Worm (Caenorhabditis elegans): ENCODE measurements around the gene str-247.

The str-247 gene

DNA sequence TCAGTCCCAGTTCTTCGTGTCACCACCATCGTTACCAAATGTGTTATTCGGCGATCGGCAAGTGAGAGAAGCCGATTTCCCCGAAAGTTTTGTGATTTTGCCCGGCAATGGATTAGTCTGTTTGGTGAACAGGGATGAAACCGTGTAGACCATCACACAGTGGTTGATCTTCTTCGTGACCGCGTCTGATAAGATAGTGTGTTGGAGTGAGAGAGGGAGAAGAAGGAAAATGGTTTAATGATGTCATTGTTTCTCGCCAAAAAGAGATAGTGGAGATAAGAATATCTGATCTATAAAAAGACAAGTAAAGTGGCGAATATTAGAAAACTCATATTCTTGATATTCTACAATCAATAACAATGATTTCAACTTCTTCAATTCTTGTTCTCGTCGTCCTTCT is 26.0 kb downstream of the str-247 start, which contains the start of gene nlp-31 (continued):
- peak; percentile 30 for TF ChIP-seq hlh-30 (tag; optimal IDR thresholded peaks at IDR 0.05; ENCODE audit: insufficient read depth)
- no peak for TF ChIP-seq Y105C5A.15 (GFP tag; IDR thresholded peaks at IDR 0.05)
- no peak for TF ChIP-seq lin-39 (tag; optimal IDR thresholded peaks at IDR 0.05)
- TF ChIP-seq duxl-1 (tag; optimal IDR thresholded peaks at IDR 0.05; ENCODE audit: poor library complexity), result no peak
- TF ChIP-seq ceh-28 (tag; optimal IDR thresholded peaks at IDR 0.05), result no peak
- no peak for TF ChIP-seq jun-1 (tag; optimal IDR thresholded peaks at IDR 0.05)
- peak in 1 of 2 experiments; percentile 75 for TF ChIP-seq mdl-1 (tag; optimal IDR thresholded peaks at IDR 0.05)
- TF ChIP-seq tag-97 (GFP tag; IDR thresholded peaks at IDR 0.05), result no peak
- TF ChIP-seq cey-2 (tag; optimal IDR thresholded peaks at IDR 0.05; ENCODE audit: borderline replicate concordance, insufficient read depth), result no peak
- TF ChIP-seq nhr-237 (tag; optimal IDR thresholded peaks at IDR 0.05), result no peak
- no peak for TF ChIP-seq ctbp-1 (GFP tag; IDR thresholded peaks at IDR 0.05)
- no peak for TF ChIP-seq lin-13 (GFP tag; optimal IDR thresholded peaks at IDR 0.05)
- TF ChIP-seq vab-7 (GFP tag; IDR thresholded peaks at IDR 0.05), result no peak
- no peak for TF ChIP-seq nhr-77 (tag; optimal IDR thresholded peaks at IDR 0.05)
- TF ChIP-seq sdz-12 (GFP tag; optimal IDR thresholded peaks at IDR 0.05), result no peak
- 0 out of 2 replicates have a peak, but pooled peaks have one; percentile 17 for TF ChIP-seq dmd-6 (GFP tag; IDR thresholded peaks at IDR 0.05)
- no peak for TF ChIP-seq F26F4.8 (GFP tag; conservative IDR thresholded peaks at IDR 0.05)
- TF ChIP-seq nhr-28 (tag; optimal IDR thresholded peaks at IDR 0.05), result peak; percentile 74
- TF ChIP-seq Y75B8A.6 (GFP tag; IDR thresholded peaks at IDR 0.05), result no peak
- TF ChIP-seq unc-62 (GFP tag; optimal IDR thresholded peaks at IDR 0.05 in 1 of 2), result peak in 1 of 2 experiments; percentile 63
- no peak for TF ChIP-seq unc-62 (tag; optimal IDR thresholded peaks at IDR 0.05)
- TF ChIP-seq saeg-2 (GFP tag; IDR thresholded peaks at IDR 0.05), result no peak
- no peak for TF ChIP-seq nhr-41 (GFP tag; IDR thresholded peaks at IDR 0.05)
- TF ChIP-seq lim-7 (GFP tag; IDR thresholded peaks at IDR 0.05), result no peak
- TF ChIP-seq ces-1 (GFP tag; optimal IDR thresholded peaks at IDR 0.05), result no peak
- TF ChIP-seq zfp-3 (GFP tag; conservative IDR thresholded peaks at IDR 0.05), result no peak
- TF ChIP-seq ZK337.2 (GFP tag; IDR thresholded peaks at IDR 0.05), result no peak
- no peak for TF ChIP-seq ceh-62 (tag; optimal IDR thresholded peaks at IDR 0.05)
- TF ChIP-seq egl-43 (GFP tag; IDR thresholded peaks at IDR 0.05), result no peak
- no peak for TF ChIP-seq spr-3 (GFP tag; optimal IDR thresholded peaks at IDR 0.05)
- no peak for TF ChIP-seq php-3 (GFP tag; IDR thresholded peaks at IDR 0.05)
- peak; percentile 79 for TF ChIP-seq hlh-11 (tag; optimal IDR thresholded peaks at IDR 0.05)
- no peak for TF ChIP-seq mes-2 (tag; optimal IDR thresholded peaks at IDR 0.05; ENCODE audit: poor library complexity, severe bottlenecking)
- no peak for TF ChIP-seq zip-2 (tag; optimal IDR thresholded peaks at IDR 0.05)
- no peak for TF ChIP-seq lsy-2 (tag; optimal IDR thresholded peaks at IDR 0.05)
- peak; percentile 29 for TF ChIP-seq nhr-102 (tag; optimal IDR thresholded peaks at IDR 0.05)
- TF ChIP-seq zag-1 (tag; optimal IDR thresholded peaks at IDR 0.05), result no peak
- no peak for TF ChIP-seq ZK546.5 (tag; optimal IDR thresholded peaks at IDR 0.05)
- no peak for TF ChIP-seq D1046.2 (GFP tag; IDR thresholded peaks at IDR 0.05)
- no peak for TF ChIP-seq mep-1 (tag; optimal IDR thresholded peaks at IDR 0.05)
- TF ChIP-seq pqm-1 (tag; optimal IDR thresholded peaks at IDR 0.05), result no peak
- no peak for TF ChIP-seq nhr-111 (GFP tag; optimal IDR thresholded peaks at IDR 0.05)
- no peak for TF ChIP-seq lin-38 (GFP tag; IDR thresholded peaks at IDR 0.05)
- no peak for TF ChIP-seq unc-130 (GFP tag; optimal IDR thresholded peaks at IDR 0.05)
- no peak for TF ChIP-seq aly-2 (tag; optimal IDR thresholded peaks at IDR 0.05)
- no peak for TF ChIP-seq madf-9 (GFP tag; conservative IDR thresholded peaks at IDR 0.05)
- TF ChIP-seq attf-4 (tag; optimal IDR thresholded peaks at IDR 0.05), result no peak
- no peak for TF ChIP-seq ceh-32 (tag; optimal IDR thresholded peaks at IDR 0.05; ENCODE audit: poor library complexity)
- TF ChIP-seq mxl-3 (GFP tag; optimal IDR thresholded peaks at IDR 0.05), result peak; percentile 68
- peak; percentile 15 for TF ChIP-seq nhr-11 (tag; optimal IDR thresholded peaks at IDR 0.05)
- TF ChIP-seq unc-39 (tag; optimal IDR thresholded peaks at IDR 0.05), result no peak
- no peak for TF ChIP-seq T20F7.1 (GFP tag; optimal IDR thresholded peaks at IDR 0.05)
